Worm (Caenorhabditis elegans): ENCODE measurements around the gene tag-131.

ce11 chrIII:4364974-4365373 lies 47.5 kb downstream of the tag-131 start, which contains the start of gene ckb-1:
- TF ChIP-seq ZK546.5 (tag; optimal IDR thresholded peaks at IDR 0.05) (no peak), jun-1 (tag; optimal IDR thresholded peaks at IDR 0.05) (no peak), unc-62 (GFP tag; optimal IDR thresholded peaks at IDR 0.05 in 1 of 2) (no peak), unc-62 (tag; optimal IDR thresholded peaks at IDR 0.05) (no peak), unc-130 (GFP tag; optimal IDR thresholded peaks at IDR 0.05) (no peak), fkh-10 (GFP tag; optimal IDR thresholded peaks at IDR 0.05) (no peak), Y75B8A.6 (GFP tag; IDR thresholded peaks at IDR 0.05) (no peak), D1046.2 (GFP tag; IDR thresholded peaks at IDR 0.05) (no peak)
